Worm (Caenorhabditis elegans): Measurements from ENCODE around the gene Y81B9A.2.

DNA sequence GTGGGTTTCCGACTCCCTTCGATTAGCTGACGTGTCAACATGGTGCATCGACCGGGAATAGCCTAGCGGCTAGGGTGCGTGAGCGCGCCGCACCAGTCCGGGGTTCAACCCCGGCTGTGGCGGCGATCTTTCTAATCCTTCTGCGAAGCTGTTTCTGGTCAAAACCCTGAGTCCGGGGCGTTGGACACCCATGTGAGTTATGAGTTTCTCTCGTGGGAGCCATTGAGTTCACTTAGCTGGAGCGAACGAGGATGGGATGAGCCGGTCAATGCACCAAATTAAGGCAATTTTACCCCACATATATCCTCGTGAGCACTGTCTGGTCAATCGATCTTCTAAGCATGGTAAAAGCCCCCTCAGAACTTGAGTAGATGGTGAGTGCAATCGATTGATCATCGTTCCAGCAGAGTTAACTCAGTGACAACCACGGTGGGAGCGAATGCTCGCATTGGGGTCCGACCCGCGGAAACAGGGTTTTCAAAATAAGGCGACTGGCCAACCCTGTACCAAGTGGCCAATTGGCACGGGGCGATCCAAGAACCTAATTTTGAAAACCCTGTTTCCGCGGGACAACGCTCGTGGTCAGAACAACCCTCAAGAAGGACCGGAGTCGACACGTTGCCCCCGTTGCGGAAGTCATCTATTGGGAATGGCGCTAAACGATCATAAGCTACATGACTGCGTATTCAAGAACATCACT is 8.0 kb downstream of the Y81B9A.2 start, which contains the start of gene Y81B9A.1:
- no peak for TF ChIP-seq unc-39 (tag; optimal IDR thresholded peaks at IDR 0.05)
- TF ChIP-seq ama-1 (optimal IDR thresholded peaks at IDR 0.05), result no peak
- no peak for TF ChIP-seq mxl-3 (GFP tag; optimal IDR thresholded peaks at IDR 0.05)

All from whole organism, L4 larva.